Worm (Caenorhabditis elegans) whole organism, mixed stage, embryonic: ENCODE data around the gene ZK1248.20.

Experiments
- blmp-1 ChIP-seq: fragments of 150-350 bp; optimal IDR thresholded peaks from 2 replicates; lab custom pipeline; 2014; ENCODE audit warnings: missing biosample characterization, missing genetic modification characterization
- ceh-39 ChIP-seq: fragments of 150-350 bp; optimal IDR thresholded peaks from 2 replicates; lab custom pipeline; 2014; ENCODE audit warnings: missing biosample characterization, missing genetic modification characterization
- drap-1 ChIP-seq: fragments of 200-800 bp; sonication (Bioruptor generic); optimal IDR thresholded peaks from 3 replicates; lab custom pipeline; 2018; ENCODE audit warnings: mild to moderate bottlenecking, missing genetic modification characterization, missing compliant biosample characterization
- elt-3 ChIP-seq: fragments of 150-350 bp; optimal IDR thresholded peaks from 2 replicates; lab custom pipeline; 2014; ENCODE audit warnings: missing biosample characterization, missing genetic modification characterization
- mls-2 ChIP-seq: sonication (generic microtip); optimal IDR thresholded peaks from 2 replicates; lab custom pipeline; 2016; ENCODE audit warnings: mild to moderate bottlenecking, missing genetic modification characterization, moderate library complexity, missing compliant biosample characterization
- nhr-12 ChIP-seq: fragments of 150-350 bp; optimal IDR thresholded peaks from 2 replicates; lab custom pipeline; 2014; ENCODE audit warnings: missing biosample characterization, missing genetic modification characterization
- nhr-28 ChIP-seq: fragments of 150-350 bp; optimal IDR thresholded peaks from 2 replicates; lab custom pipeline; 2014; ENCODE audit warnings: missing biosample characterization, missing genetic modification characterization
- snpc-4 ChIP-seq: fragments of 150-350 bp; optimal IDR thresholded peaks from 2 replicates; lab custom pipeline; 2014; ENCODE audit warnings: missing biosample characterization, missing genetic modification characterization
- unc-39 ChIP-seq: fragments of 150-350 bp; optimal IDR thresholded peaks from 2 replicates; lab custom pipeline; 2014; ENCODE audit warnings: missing biosample characterization, missing genetic modification characterization
- unc-62 ChIP-seq: fragments of 150-350 bp; optimal IDR thresholded peaks from 2 replicates; lab custom pipeline; 2014; ENCODE audit warnings: missing biosample characterization, missing genetic modification reagents, missing genetic modification characterization
- zip-8 ChIP-seq: fragments of 150-350 bp; optimal IDR thresholded peaks from 2 replicates; lab custom pipeline; 2014; ENCODE audit warnings: missing biosample characterization, missing genetic modification characterization
- ztf-11 ChIP-seq: fragments of 150-350 bp; optimal IDR thresholded peaks from 2 replicates; lab custom pipeline; 2014; ENCODE audit warnings: missing biosample characterization, missing genetic modification characterization

- TF ChIP-seq elt-3 (no peak), mls-2 (tag; lab: Kevin White, UChicago) (no peak), ztf-11 (no peak), unc-62 (GFP tag; lab: Kevin White, UChicago) (no peak), blmp-1 (tag; lab: Kevin White, UChicago) (no peak), unc-39 (tag; lab: Kevin White, UChicago) (no peak), ceh-39 (tag; lab: Kevin White, UChicago) (no peak), nhr-28 (tag; lab: Kevin White, UChicago) (no peak), snpc-4 (tag; lab: Kevin White, UChicago) (no peak), nhr-12 (tag; lab: Kevin White, UChicago) (no peak), drap-1 (no peak), zip-8 (tag; lab: Kevin White, UChicago) (no peak)
These were observed 24.0 kb upstream of the ZK1248.20 start, which contains the start of gene K05F1.14 for ce11 chrII:5792490-5792889.
